Fruit fly (Drosophila melanogaster) whole organism, adult: ENCODE results near the gene CG31337.

Experiments
- CG11617 ChIP-seq: fragments of 200-800 bp; sonication (Bioruptor generic); optimal IDR thresholded peaks from 2 replicates; lab custom pipeline; 2017; ENCODE audit warnings: mild to moderate bottlenecking, missing biosample characterization, missing genetic modification reagents, missing genetic modification characterization
- CG12768 ChIP-seq: fragments of 200-800 bp; sonication (Bioruptor generic); optimal IDR thresholded peaks from 2 replicates; lab custom pipeline; 2017; ENCODE audit warnings: missing biosample characterization, missing genetic modification characterization, mild to moderate bottlenecking, moderate library complexity, missing genetic modification reagents
- CG14711 ChIP-seq: fragments of 200-800 bp; sonication (Bioruptor generic); optimal IDR thresholded peaks from 2 replicates; lab custom pipeline; 2018; ENCODE audit warnings: missing biosample characterization, mild to moderate bottlenecking, missing genetic modification characterization, moderate library complexity
- CG1620 ChIP-seq: fragments of 200-800 bp; sonication (Bioruptor generic); optimal IDR thresholded peaks from 2 replicates; lab custom pipeline; 2016; ENCODE audit warnings: missing biosample characterization, missing genetic modification characterization
- CG33017 ChIP-seq: fragments of 200-800 bp; sonication (Bioruptor generic); optimal IDR thresholded peaks from 2 replicates; lab custom pipeline; 2018; ENCODE audit warnings: missing biosample characterization, mild to moderate bottlenecking, missing genetic modification characterization, moderate library complexity
- CG5204 ChIP-seq: fragments of 200-800 bp; sonication (Bioruptor generic); optimal IDR thresholded peaks from 2 replicates; lab custom pipeline; 2016; ENCODE audit warnings: missing biosample characterization, missing genetic modification characterization
- CG7045 ChIP-seq: fragments of 200-800 bp; sonication (Bioruptor generic); optimal IDR thresholded peaks from 2 replicates; lab custom pipeline; 2017; ENCODE audit warnings: missing biosample characterization, mild to moderate bottlenecking, missing genetic modification characterization
- CG7101 ChIP-seq: fragments of 200-800 bp; sonication (Bioruptor generic); optimal IDR thresholded peaks from 2 replicates; lab custom pipeline; 2018; ENCODE audit warnings: missing biosample characterization, mild to moderate bottlenecking, missing genetic modification characterization, moderate library complexity
- Clk ChIP-seq: fragments of 200-800 bp; sonication (Bioruptor generic); optimal IDR thresholded peaks from 2 replicates; lab custom pipeline; 2017; ENCODE audit warnings: missing biosample characterization, missing genetic modification characterization
- Crg-1 ChIP-seq: fragments of 200-800 bp; sonication (Bioruptor generic); optimal IDR thresholded peaks from 2 replicates; lab custom pipeline; 2016; ENCODE audit warnings: missing biosample characterization, missing genetic modification characterization
- Hr96 ChIP-seq: fragments of 200-800 bp; sonication (Bioruptor generic); optimal IDR thresholded peaks from 2 replicates; lab custom pipeline; 2016; ENCODE audit warnings: missing biosample characterization, missing genetic modification characterization
- Mnt ChIP-seq: fragments of 200-800 bp; sonication (Bioruptor generic); optimal IDR thresholded peaks from 2 replicates; lab custom pipeline; 2016; ENCODE audit warnings: missing biosample characterization, mild to moderate bottlenecking, missing genetic modification characterization
- bab1 ChIP-seq: fragments of 200-800 bp; sonication (Bioruptor generic); optimal IDR thresholded peaks from 3 replicates; lab custom pipeline; 2019; ENCODE audit warnings: missing biosample characterization, mild to moderate bottlenecking, missing genetic modification characterization, moderate library complexity
- cic ChIP-seq: fragments of 200-800 bp; sonication (Bioruptor generic); optimal IDR thresholded peaks from 2 replicates; lab custom pipeline; 2017; ENCODE audit warnings: missing biosample characterization, mild to moderate bottlenecking, missing genetic modification characterization, moderate library complexity
- cnc ChIP-seq, 2 experiments: fragments of >200 bp; optimal IDR thresholded peaks; 2 replicates each; lab custom pipeline; 2017
- kay ChIP-seq: fragments of 200-800 bp; sonication (Bioruptor generic); peaks from one replicate; lab custom pipeline; 2016; ENCODE audit warnings: missing biosample characterization, missing genetic modification characterization, borderline replicate concordance
- ovo ChIP-seq: fragments of 200-800 bp; sonication (Bioruptor generic); optimal IDR thresholded peaks from 2 replicates; lab custom pipeline; 2016; ENCODE audit warnings: missing biosample characterization, missing genetic modification characterization
- pad ChIP-seq: fragments of 200-800 bp; sonication (Bioruptor generic); optimal IDR thresholded peaks from 3 replicates; lab custom pipeline; 2017; ENCODE audit warnings: missing biosample characterization, missing genetic modification characterization, mild to moderate bottlenecking, moderate library complexity, missing genetic modification reagents
- tj ChIP-seq: fragments of 200-800 bp; sonication (Bioruptor generic); optimal IDR thresholded peaks from 3 replicates; lab custom pipeline; 2017; ENCODE audit warnings: missing biosample characterization, mild to moderate bottlenecking, missing genetic modification characterization, moderate library complexity
- toe ChIP-seq: fragments of 200-800 bp; sonication (Bioruptor generic); optimal IDR thresholded peaks from 2 replicates; lab custom pipeline; 2016; ENCODE audit warnings: missing biosample characterization, missing genetic modification characterization

The CG31337 gene

dm6 chr3R:13545300-13545699, at the start of gene CG31337:
TSS of gene CG31337 (minus strand) at chr3R:13545400.
- TF ChIP-seq Hr96 (GFP tag; lab: Kevin White, UChicago): no peak
- TF ChIP-seq CG12768: no peak
- no peak for TF ChIP-seq tj (GFP tag; lab: Kevin White, UChicago)
- TF ChIP-seq Crg-1 (GFP tag; lab: Kevin White, UChicago): no peak
- TF ChIP-seq CG7101 (tag; lab: Kevin White, UChicago): no peak
- no peak for TF ChIP-seq CG5204
- no peak for TF ChIP-seq kay (GFP tag; lab: Kevin White, UChicago)
- TF ChIP-seq Clk (GFP tag; lab: Kevin White, UChicago): no peak
- TF ChIP-seq bab1: no peak
- TF ChIP-seq pad (GFP tag; lab: Kevin White, UChicago): no peak
- TF ChIP-seq cnc (optimal IDR thresholded peaks at IDR 0.05; lab: Kevin White, UChicago): no peak

- TF ChIP-seq CG7101 (tag; lab: Kevin White, UChicago) (no peak), cnc (optimal IDR thresholded peaks at IDR 0.05; lab: Kevin White, UChicago) (no peak), CG33017 (tag; lab: Kevin White, UChicago) (no peak), Mnt (GFP tag; lab: Kevin White, UChicago) (no peak), bab1 (no peak)
These were observed 47.4 kb upstream of the CG31337 start, which contains the start of gene CG14369 for dm6 chr3R:13592557-13592956. TSS of gene CG14369 (minus strand) at chr3R:13592657.

- TF ChIP-seq Clk (GFP tag; lab: Kevin White, UChicago) (no peak), kay (GFP tag; lab: Kevin White, UChicago) (no peak), ovo (GFP tag; lab: Kevin White, UChicago) (no peak), Crg-1 (GFP tag; lab: Kevin White, UChicago) (no peak), CG11617 (GFP tag; lab: Kevin White, UChicago) (no peak), bab1 (no peak), CG7045 (GFP tag; lab: Kevin White, UChicago) (no peak)
These were observed 42.5 kb upstream of the CG31337 start, which contains the start of gene CG14370 for dm6 chr3R:13587697-13588096. TSS of gene CG14370 (plus strand) at chr3R:13587997.

- TF ChIP-seq cnc (optimal IDR thresholded peaks at IDR 0.05; lab: Kevin White, UChicago) (no peak), kay (GFP tag; lab: Kevin White, UChicago) (no peak), CG5204 (no peak), Mnt (GFP tag; lab: Kevin White, UChicago) (no peak), CG33017 (tag; lab: Kevin White, UChicago) (no peak), bab1 (no peak), CG12768 (no peak)
These were observed 8.7 kb upstream of the CG31337 start for dm6 chr3R:13553875-13554399.

- TF ChIP-seq Clk (GFP tag; lab: Kevin White, UChicago) (no peak), CG33017 (tag; lab: Kevin White, UChicago) (no peak), Hr96 (GFP tag; lab: Kevin White, UChicago) (no peak), CG1620 (GFP tag; lab: Kevin White, UChicago) (no peak), Crg-1 (GFP tag; lab: Kevin White, UChicago) (no peak), CG5204 (no peak), tj (GFP tag; lab: Kevin White, UChicago) (no peak), CG7101 (tag; lab: Kevin White, UChicago) (no peak), CG14711 (tag; lab: Kevin White, UChicago) (no peak)
These were observed 8.1 kb upstream of the CG31337 start for dm6 chr3R:13553152-13553874.

- TF ChIP-seq Clk (GFP tag; lab: Kevin White, UChicago) (no peak), CG1620 (GFP tag; lab: Kevin White, UChicago) (no peak), tj (GFP tag; lab: Kevin White, UChicago) (no peak), cic (GFP tag; lab: Kevin White, UChicago) (no peak), CG7101 (tag; lab: Kevin White, UChicago) (no peak), Crg-1 (GFP tag; lab: Kevin White, UChicago) (no peak), bab1 (no peak), kay (GFP tag; lab: Kevin White, UChicago) (no peak), Hr96 (GFP tag; lab: Kevin White, UChicago) (no peak), CG7045 (GFP tag; lab: Kevin White, UChicago) (no peak), Mnt (GFP tag; lab: Kevin White, UChicago) (no peak), pad (GFP tag; lab: Kevin White, UChicago) (no peak), CG11617 (GFP tag; lab: Kevin White, UChicago) (no peak), toe (GFP tag; lab: Kevin White, UChicago) (no peak), ovo (GFP tag; lab: Kevin White, UChicago) (no peak), CG33017 (tag; lab: Kevin White, UChicago) (no peak)
These were observed 4.3 kb upstream of the CG31337 start for dm6 chr3R:13549515-13549914.

- no peak for TF ChIP-seq CG14711 (tag; lab: Kevin White, UChicago)
- no peak for TF ChIP-seq Clk (GFP tag; lab: Kevin White, UChicago)
- no peak for TF ChIP-seq CG33017 (tag; lab: Kevin White, UChicago)
- no peak for TF ChIP-seq Hr96 (GFP tag; lab: Kevin White, UChicago)
- no peak for TF ChIP-seq toe (GFP tag; lab: Kevin White, UChicago)
- no peak for TF ChIP-seq ovo (GFP tag; lab: Kevin White, UChicago)
- no peak for TF ChIP-seq cic (GFP tag; lab: Kevin White, UChicago)
- TF ChIP-seq Crg-1 (GFP tag; lab: Kevin White, UChicago): no peak
- TF ChIP-seq CG7101 (tag; lab: Kevin White, UChicago): no peak
These were observed 3.2 kb upstream of the CG31337 start for dm6 chr3R:13548441-13548818.
